Worm (Caenorhabditis elegans) whole organism, late embryonic: ENCODE measurements around the gene cank-26.

Experiments used
- hlh-30 ChIP-seq: sonication (generic microtip); optimal IDR thresholded peaks from 2 replicates; lab custom pipeline; 2017; ENCODE audit warnings: antibody characterized with exemption, missing genetic modification characterization, missing compliant biosample characterization; ENCODE audit not compliant: insufficient read depth
- nhr-11 ChIP-seq: fragments of 150-350 bp; optimal IDR thresholded peaks from 2 replicates; lab custom pipeline; 2014; ENCODE audit warnings: missing biosample characterization, missing genetic modification characterization
- unc-86 ChIP-seq: sonication (generic microtip); optimal IDR thresholded peaks from 2 replicates; lab custom pipeline; 2016; ENCODE audit warnings: missing genetic modification characterization, missing compliant biosample characterization

DNA sequence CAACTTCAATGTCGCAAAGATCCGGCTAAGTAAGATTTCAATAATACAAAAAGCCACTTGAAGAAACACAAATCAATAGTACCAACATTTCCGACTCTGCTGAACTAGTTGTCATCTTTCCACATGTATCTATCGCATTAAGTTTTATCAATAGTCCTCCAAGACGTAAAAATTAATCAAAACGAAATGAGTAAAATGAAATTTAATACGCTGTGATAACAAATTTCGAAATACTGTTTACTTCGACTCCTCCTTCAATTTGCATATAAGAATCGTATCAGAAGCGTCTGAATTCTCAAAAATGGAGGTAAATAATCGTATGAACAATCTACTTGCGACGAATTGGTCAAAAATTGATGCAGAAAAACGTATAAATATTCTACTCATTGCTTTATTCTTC lies 15.8 kb upstream of the cank-26 start:
- TF ChIP-seq nhr-11 (tag; lab: Kevin White, UChicago) (no peak), hlh-30 (tag; lab: Kevin White, UChicago) (no peak), unc-86 (no peak)
